Fruit fly (Drosophila melanogaster) whole organism, wandering third instar larva: Measurements from ENCODE around the gene Alg10.

ENCODE experiments used
- Abd-B ChIP-seq: fragments of >200 bp; optimal IDR thresholded peaks from 2 replicates; lab custom pipeline; 2017; ENCODE audit warnings: missing biosample characterization, missing genetic modification characterization
- CG32264 ChIP-seq: fragments of 200-800 bp; sonication (Bioruptor generic); optimal IDR thresholded peaks from 2 replicates; lab custom pipeline; 2016; ENCODE audit warnings: missing biosample characterization, missing genetic modification characterization
- Dif ChIP-seq: fragments of 200-275, 200-300 bp; sonication (Bioruptor generic); optimal IDR thresholded peaks from 2 replicates; lab custom pipeline; 2018; ENCODE audit warnings: missing biosample characterization, missing genetic modification characterization; ENCODE audit not compliant: partially characterized antibody
- GATAd ChIP-seq: sonication (Bioruptor generic); optimal IDR thresholded peaks from 2 replicates; lab custom pipeline; 2016; ENCODE audit warnings: missing biosample characterization, missing genetic modification characterization
- HLH106 ChIP-seq: fragments of 200-800 bp; optimal IDR thresholded peaks from 3 replicates; lab custom pipeline; 2019; ENCODE audit warnings: missing biosample characterization, mild to moderate bottlenecking, missing genetic modification characterization, moderate library complexity
- Hnf4 ChIP-seq: fragments of 200-800 bp; sonication (Bioruptor generic); optimal IDR thresholded peaks from 2 replicates; lab custom pipeline; 2016; ENCODE audit warnings: missing biosample characterization, mild to moderate bottlenecking, missing genetic modification characterization
- Hr83 ChIP-seq: fragments of 200-300 bp; sonication (Bioruptor generic); optimal IDR thresholded peaks from 2 replicates; lab custom pipeline; 2016; ENCODE audit warnings: missing biosample characterization, mild to moderate bottlenecking, missing genetic modification characterization, moderate library complexity; ENCODE audit not compliant: poor library complexity, severe bottlenecking
- Mio ChIP-seq: sonication (Bioruptor generic); optimal IDR thresholded peaks from 2 replicates; lab custom pipeline; 2016; ENCODE audit warnings: missing biosample characterization, missing genetic modification characterization
- Myc ChIP-seq: fragments of >200 bp; optimal IDR thresholded peaks from 2 replicates; lab custom pipeline; 2017
- OdsH ChIP-seq: fragments of 200-800 bp; sonication (Bioruptor generic); optimal IDR thresholded peaks from 2 replicates; lab custom pipeline; 2016; ENCODE audit warnings: missing biosample characterization, mild to moderate bottlenecking, missing genetic modification characterization
- Rel ChIP-seq, 2 experiments: fragments of 200-800 bp; sonication (Bioruptor generic) in 1 of 2; optimal IDR thresholded peaks; 2 replicates in 1 of 2; 3 replicates in 1 of 2; lab custom pipeline; 2016 to 2019; ENCODE audit warnings: mild to moderate bottlenecking in 2 of 2, missing biosample characterization in 2 of 2, missing genetic modification characterization in 2 of 2, moderate library complexity in 1 of 2
- Sp1 ChIP-seq: fragments of 200-800 bp; sonication (Bioruptor generic); optimal IDR thresholded peaks from 3 replicates; lab custom pipeline; 2019; ENCODE audit warnings: missing biosample characterization, mild to moderate bottlenecking, missing genetic modification characterization, moderate library complexity
- Vsx2 ChIP-seq: fragments of 200-300, 225-300 bp; sonication (Bioruptor generic); optimal IDR thresholded peaks from 2 replicates; lab custom pipeline; 2018; ENCODE audit warnings: missing biosample characterization, missing genetic modification characterization; ENCODE audit not compliant: partially characterized antibody
- br ChIP-seq: fragments of 200-800 bp; sonication (Bioruptor generic); optimal IDR thresholded peaks from 2 replicates; lab custom pipeline; 2016; ENCODE audit warnings: missing biosample characterization, missing genetic modification characterization
- brk ChIP-seq: fragments of 200-800 bp; sonication (Bioruptor generic); optimal IDR thresholded peaks from 2 replicates; lab custom pipeline; 2016; ENCODE audit warnings: missing biosample characterization, mild to moderate bottlenecking, missing genetic modification characterization
- dl ChIP-seq, 2 experiments: fragments of 175-275, 200-275 bp in 1 of 2; fragments of 200-275 bp in 1 of 2; sonication (Bioruptor generic); optimal IDR thresholded peaks; lab custom pipeline; 2018; ENCODE audit warnings: mild to moderate bottlenecking in 2 of 2, missing biosample characterization in 2 of 2, missing genetic modification characterization in 2 of 2, moderate library complexity in 2 of 2; ENCODE audit not compliant: partially characterized antibody in 2 of 2, insufficient read depth in 1 of 2
- dmrt93B ChIP-seq: fragments of 200-800 bp; sonication (Bioruptor generic); optimal IDR thresholded peaks from 2 replicates; lab custom pipeline; 2018; ENCODE audit warnings: missing biosample characterization, mild to moderate bottlenecking, missing genetic modification characterization
- dsf ChIP-seq: sonication (Bioruptor generic); optimal IDR thresholded peaks from 2 replicates; lab custom pipeline; 2016; ENCODE audit warnings: missing biosample characterization, missing genetic modification characterization, borderline replicate concordance
- ey ChIP-seq: fragments of 200-800 bp; sonication (Bioruptor generic); optimal IDR thresholded peaks from 2 replicates; lab custom pipeline; 2016; ENCODE audit warnings: missing biosample characterization, missing genetic modification characterization
- foxo ChIP-seq, 2 experiments: fragments of 200-800 bp; sonication (Bioruptor generic); optimal IDR thresholded peaks; 2 replicates in 1 of 2; 3 replicates in 1 of 2; lab custom pipeline; 2016 to 2017; ENCODE audit warnings: missing biosample characterization in 2 of 2, missing genetic modification characterization in 2 of 2
- fru ChIP-seq: fragments of 200-800 bp; sonication (Bioruptor generic); optimal IDR thresholded peaks from 3 replicates; lab custom pipeline; 2016; ENCODE audit warnings: missing biosample characterization, mild to moderate bottlenecking, missing genetic modification characterization
- h ChIP-seq: fragments of 200-800 bp; sonication (Bioruptor generic); optimal IDR thresholded peaks from 3 replicates; lab custom pipeline; 2016; ENCODE audit warnings: missing biosample characterization, mild to moderate bottlenecking, missing genetic modification characterization
- jim ChIP-seq: fragments of 175-275, 200-325 bp; sonication (Bioruptor generic); optimal IDR thresholded peaks from 2 replicates; lab custom pipeline; 2016; ENCODE audit warnings: missing biosample characterization, mild to moderate bottlenecking, missing genetic modification characterization
- lola ChIP-seq: fragments of >200 bp; optimal IDR thresholded peaks from 2 replicates; lab custom pipeline; 2017; ENCODE audit warnings: missing biosample characterization, missing genetic modification characterization
- psq ChIP-seq: fragments of 200-800 bp; sonication (Bioruptor generic); optimal IDR thresholded peaks from 3 replicates; lab custom pipeline; 2017; ENCODE audit warnings: missing biosample characterization, mild to moderate bottlenecking, missing genetic modification characterization, moderate library complexity
- rgr ChIP-seq: fragments of 200-800 bp; sonication (Bioruptor generic); optimal IDR thresholded peaks from 3 replicates; lab custom pipeline; 2016; ENCODE audit warnings: missing biosample characterization, mild to moderate bottlenecking, missing genetic modification characterization
- sage ChIP-seq: fragments of 200-800 bp; sonication (Bioruptor generic); optimal IDR thresholded peaks from 2 replicates; lab custom pipeline; 2016; ENCODE audit warnings: missing biosample characterization, mild to moderate bottlenecking, missing genetic modification characterization
- sv ChIP-seq: fragments of 200-800 bp; sonication (Bioruptor generic); optimal IDR thresholded peaks from 3 replicates; lab custom pipeline; 2016; ENCODE audit warnings: missing biosample characterization, missing genetic modification characterization
- tai ChIP-seq: sonication (Bioruptor generic); optimal IDR thresholded peaks from 2 replicates; lab custom pipeline; 2016; ENCODE audit warnings: missing biosample characterization, missing genetic modification characterization
- woc ChIP-seq: sonication (Bioruptor generic); optimal IDR thresholded peaks from 2 replicates; lab custom pipeline; 2016; ENCODE audit warnings: missing biosample characterization, mild to moderate bottlenecking, missing genetic modification characterization

Gene Alg10

DNA sequence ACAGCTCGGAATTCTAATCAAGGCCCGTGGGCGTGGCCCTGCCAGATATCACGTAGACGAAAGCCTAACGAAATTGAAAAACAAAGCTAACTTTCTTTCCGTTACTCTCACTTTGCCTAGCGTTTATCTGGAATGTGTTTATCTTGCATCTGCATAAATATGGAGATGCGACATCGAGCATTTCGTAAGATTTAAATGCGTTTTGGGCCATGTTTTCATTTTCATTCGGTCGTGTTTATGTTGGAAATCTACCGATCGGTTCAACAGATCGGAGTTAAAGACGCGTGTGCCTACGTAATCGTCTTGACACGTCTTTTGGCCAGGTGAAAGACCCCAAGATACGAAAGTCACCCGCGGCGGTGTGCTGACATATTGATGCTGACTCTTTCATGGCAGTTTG, 17.1 kb upstream of the Alg10 start:
- TF ChIP-seq Hr83 (GFP tag; lab: Kevin White, UChicago) (no peak), GATAd (GFP tag; lab: Kevin White, UChicago) (no peak), tai (GFP tag; lab: Kevin White, UChicago) (no peak), brk (GFP tag; lab: Kevin White, UChicago) (no peak), rgr (GFP tag; lab: Kevin White, UChicago) (no peak), HLH106 (no peak), OdsH (no peak), foxo (GFP tag; optimal IDR thresholded peaks at IDR 0.05; lab: Kevin White, UChicago) (no peak), fru (no peak), Rel (GFP tag; optimal IDR thresholded peaks at IDR 0.05; lab: Kevin White, UChicago) (no peak), Rel (tag; optimal IDR thresholded peaks at IDR 0.05; lab: Kevin White, UChicago) (no peak), Hnf4 (GFP tag; lab: Kevin White, UChicago) (no peak), Myc (lab: Kevin White, UChicago) (no peak), jim (no peak), Mio (GFP tag; lab: Kevin White, UChicago) (no peak), Sp1 (GFP tag; lab: Kevin White, UChicago) (no peak)

DNA sequence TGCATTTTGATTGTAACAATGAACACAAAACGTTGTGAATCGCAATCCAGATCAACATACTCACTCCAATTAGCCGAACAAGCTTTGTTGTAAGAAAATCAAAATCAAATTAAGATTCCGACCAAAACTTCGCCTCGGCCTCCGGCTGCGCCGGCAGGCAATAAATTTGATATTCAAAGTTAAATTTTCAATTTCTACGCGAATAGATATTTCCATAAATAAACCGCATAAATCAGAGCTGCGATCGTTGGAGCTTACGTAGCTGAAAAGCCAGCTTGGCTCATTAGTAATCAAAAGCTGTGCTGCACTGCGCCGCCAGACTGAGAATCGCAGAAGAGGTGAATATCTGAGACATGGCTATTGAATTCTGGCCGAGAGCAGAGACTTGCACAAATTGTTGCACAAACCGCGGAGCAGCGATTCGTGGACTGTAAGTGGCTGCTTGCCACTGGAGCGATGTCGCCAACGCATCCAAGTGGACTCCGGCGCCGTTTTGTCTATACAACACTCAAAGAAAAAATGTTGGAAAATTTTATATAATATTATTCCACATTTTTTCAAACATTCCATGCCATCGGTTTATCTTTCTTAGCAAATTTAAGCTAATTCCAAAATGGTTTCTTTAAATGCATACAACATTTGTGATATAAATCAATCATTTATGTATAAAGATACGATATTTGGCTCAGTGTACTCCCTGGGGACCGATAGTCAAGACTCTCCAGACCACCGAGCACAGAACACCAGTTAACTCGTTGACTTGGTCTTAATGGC, 16.1 kb upstream of the Alg10 start:
- TF ChIP-seq sage = no peak
- no peak for TF ChIP-seq tai (GFP tag; lab: Kevin White, UChicago)
- TF ChIP-seq jim = no peak
- no peak for TF ChIP-seq lola (GFP tag; lab: Kevin White, UChicago)
- TF ChIP-seq Abd-B (GFP tag; lab: Kevin White, UChicago) = no peak
- TF ChIP-seq Mio (GFP tag; lab: Kevin White, UChicago) = no peak
- no peak for TF ChIP-seq Vsx2
- TF ChIP-seq dl (GFP tag; optimal IDR thresholded peaks at IDR 0.05; lab: Kevin White, UChicago; ENCODE audit: insufficient read depth in 1 of 2, partially characterized antibody in 2 of 2) = no peak
- TF ChIP-seq dmrt93B (GFP tag; lab: Kevin White, UChicago) = no peak
- TF ChIP-seq brk (GFP tag; lab: Kevin White, UChicago) = no peak
- no peak for TF ChIP-seq Sp1 (GFP tag; lab: Kevin White, UChicago)
- TF ChIP-seq br (GFP tag; lab: Kevin White, UChicago) = no peak
- TF ChIP-seq, all 38 proteins: peak for 0

DNA sequence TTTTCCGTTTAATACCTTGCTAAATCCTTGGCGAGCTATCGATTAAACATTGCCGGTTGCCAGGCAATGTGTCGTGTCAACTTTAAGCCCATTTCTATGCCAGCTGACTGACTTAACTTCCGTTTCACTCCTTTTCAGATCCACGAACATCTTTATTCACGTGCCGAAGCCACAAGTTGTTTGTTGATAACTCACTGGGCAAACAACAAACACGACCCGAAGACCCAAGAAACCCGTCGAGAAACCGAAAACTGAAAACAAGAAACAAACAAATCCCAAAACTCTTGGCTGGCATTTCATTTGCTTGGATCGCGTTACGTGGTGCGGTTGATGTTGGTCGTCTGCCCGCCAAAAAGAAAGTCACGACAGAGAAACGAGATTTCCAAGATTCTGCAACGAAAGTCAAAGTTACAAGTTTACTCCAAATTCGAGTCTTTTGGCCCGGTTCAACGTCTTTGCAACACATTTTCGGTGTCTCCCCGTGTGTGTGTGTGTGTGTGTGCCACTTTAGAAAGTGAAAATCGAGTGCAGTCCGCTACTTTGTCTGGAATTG, 14.0 kb upstream of the Alg10 start, which contains the start of gene CG6216:
Gene CG6216, minus strand, starts transcription at position 51 of the 553 bp plus-strand sequence.
- no peak for TF ChIP-seq Hnf4 (GFP tag; lab: Kevin White, UChicago)
- no peak for TF ChIP-seq CG32264 (GFP tag; lab: Kevin White, UChicago)
- TF ChIP-seq psq = no peak
- TF ChIP-seq Dif = no peak
- TF ChIP-seq h (GFP tag; lab: Kevin White, UChicago) = no peak
- no peak for TF ChIP-seq sv (GFP tag; lab: Kevin White, UChicago)
- TF ChIP-seq dsf = no peak
- no peak for TF ChIP-seq woc
- no peak for TF ChIP-seq br (GFP tag; lab: Kevin White, UChicago)
- TF ChIP-seq, all 38 proteins: peak for 0

DNA sequence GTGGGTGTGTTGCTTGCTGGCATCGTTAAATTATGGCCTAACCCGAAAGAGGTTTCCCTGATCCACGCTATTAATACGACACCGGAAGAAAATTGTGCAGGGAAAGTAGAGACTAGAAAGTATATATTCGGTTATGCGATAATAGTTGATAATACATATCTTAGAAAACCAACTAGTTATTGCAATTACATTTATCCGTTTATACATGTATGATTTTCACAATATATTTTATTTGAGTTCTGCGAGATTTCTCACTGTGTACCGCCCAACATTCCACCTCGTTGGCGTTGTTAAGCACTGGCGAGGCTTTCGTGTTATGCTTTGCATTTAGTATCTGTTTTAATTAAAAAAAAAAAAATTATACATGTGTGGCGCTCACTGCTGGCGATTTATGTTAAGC, 9.4 kb upstream of the Alg10 start:
- TF ChIP-seq dsf = no peak
- no peak for TF ChIP-seq Myc (lab: Kevin White, UChicago)
- TF ChIP-seq dl (GFP tag; optimal IDR thresholded peaks at IDR 0.05; lab: Kevin White, UChicago; ENCODE audit: insufficient read depth in 1 of 2, partially characterized antibody in 2 of 2) = no peak
- no peak for TF ChIP-seq jim
- peak; percentile 26 for TF ChIP-seq rgr (GFP tag; lab: Kevin White, UChicago)
- TF ChIP-seq sv (GFP tag; lab: Kevin White, UChicago) = no peak
- no peak for TF ChIP-seq Mio (GFP tag; lab: Kevin White, UChicago)
- peak; percentile 18 for TF ChIP-seq HLH106
- no peak for TF ChIP-seq CG32264 (GFP tag; lab: Kevin White, UChicago)
- TF ChIP-seq tai (GFP tag; lab: Kevin White, UChicago) = no peak
- TF ChIP-seq OdsH = peak; percentile 4
- peak; percentile 10 for TF ChIP-seq woc
- TF ChIP-seq Abd-B (GFP tag; lab: Kevin White, UChicago) = no peak
- TF ChIP-seq dmrt93B (GFP tag; lab: Kevin White, UChicago) = no peak
- no peak for TF ChIP-seq Rel (GFP tag; optimal IDR thresholded peaks at IDR 0.05; lab: Kevin White, UChicago)
- no peak for TF ChIP-seq Rel (tag; optimal IDR thresholded peaks at IDR 0.05; lab: Kevin White, UChicago)
- no peak for TF ChIP-seq brk (GFP tag; lab: Kevin White, UChicago)
- no peak for TF ChIP-seq GATAd (GFP tag; lab: Kevin White, UChicago)
- TF ChIP-seq lola (GFP tag; lab: Kevin White, UChicago) = no peak
- peak; percentile 15 for TF ChIP-seq Sp1 (GFP tag; lab: Kevin White, UChicago)
- TF ChIP-seq h (GFP tag; lab: Kevin White, UChicago) = peak; percentile 47
- TF ChIP-seq ey (GFP tag; lab: Kevin White, UChicago) = peak; percentile 7
- peak; percentile 20 for TF ChIP-seq fru
- peak in 1 of 2 experiments; percentile 26 for TF ChIP-seq foxo (GFP tag; optimal IDR thresholded peaks at IDR 0.05; lab: Kevin White, UChicago)
- peak; percentile 7 for TF ChIP-seq psq
